Fruit fly (Drosophila melanogaster): ENCODE results near the gene yellow-e3.

DNA sequence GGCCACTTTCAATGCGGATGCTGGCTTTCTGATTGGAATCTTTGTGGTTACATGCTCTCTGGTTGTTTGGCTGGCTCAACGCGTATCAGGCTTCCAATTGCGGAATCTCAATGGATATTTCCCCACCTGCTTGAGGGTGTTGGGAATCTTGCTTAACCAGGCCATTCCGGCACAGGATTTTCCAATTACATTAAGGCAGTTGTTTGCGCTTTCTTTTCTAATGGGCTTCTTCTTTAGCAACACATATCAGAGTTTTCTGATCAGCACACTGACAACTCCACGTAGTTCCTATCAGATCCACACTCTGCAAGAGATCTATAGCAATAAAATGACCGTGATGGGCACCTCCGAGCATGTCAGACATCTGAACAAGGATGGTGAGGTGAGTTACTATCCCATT is 17.5 kb upstream of the yellow-e3 start:
- TF ChIP-seq CG8478 (optimal IDR thresholded peaks at IDR 0.05), result no peak
- no peak for TF ChIP-seq CTCF (optimal IDR thresholded peaks at IDR 0.05)
